Worm (Caenorhabditis elegans) whole organism, L1 larva: ENCODE results near the gene T28A11.20.

ENCODE experiments used
- C04F5.9 ChIP-seq: sonication (generic microtip); optimal IDR thresholded peaks from 2 replicates; lab custom pipeline; 2016; ENCODE audit warnings: missing genetic modification characterization, missing compliant biosample characterization
- C16A3.4 ChIP-seq: fragments of 150-350 bp; optimal IDR thresholded peaks from 2 replicates; lab custom pipeline; 2014; ENCODE audit warnings: missing biosample characterization, missing genetic modification characterization
- ceh-8 ChIP-seq: fragments of 200-800 bp; sonication (Bioruptor generic); optimal IDR thresholded peaks from 2 replicates; lab custom pipeline; 2018; ENCODE audit warnings: mild to moderate bottlenecking, missing genetic modification characterization, moderate library complexity, missing compliant biosample characterization
- ceh-82 ChIP-seq, 3 experiments: fragments of 150-350 bp in 1 of 3; sonication (generic microtip) in 2 of 3; optimal IDR thresholded peaks; 2 replicates each; lab custom pipeline; 2014 to 2017; ENCODE audit warnings: missing biosample characterization in 3 of 3, missing genetic modification characterization in 3 of 3
- ces-1 ChIP-seq: fragments of 150-350 bp; optimal IDR thresholded peaks from 2 replicates; lab custom pipeline; 2014; ENCODE audit warnings: missing biosample characterization, missing genetic modification reagents, missing genetic modification characterization
- dsc-1 ChIP-seq: sonication (generic microtip); optimal IDR thresholded peaks from 2 replicates; lab custom pipeline; 2016; ENCODE audit warnings: mild to moderate bottlenecking, missing genetic modification characterization, missing compliant biosample characterization
- efl-1 ChIP-seq, 4 experiments: fragments of 150-350 bp; optimal IDR thresholded peaks in 3 of 4; peaks in 1 of 4; 1 replicate in 1 of 4; 2 replicates in 3 of 4; lab custom pipeline; 2014; ENCODE audit warnings: missing biosample characterization in 2 of 4, missing genetic modification characterization in 2 of 4, missing genetic modification reagents in 2 of 4
- egl-13 ChIP-seq: sonication (generic microtip); optimal IDR thresholded peaks from 2 replicates; lab custom pipeline; 2016; ENCODE audit warnings: missing genotype, missing genetic modification reagents, missing genetic modification characterization, missing compliant biosample characterization
- egl-27 ChIP-seq, 2 experiments: fragments of 150-350 bp in 1 of 2; sonication (generic microtip); optimal IDR thresholded peaks; 3 replicates each; lab custom pipeline; 2017 to 2018; ENCODE audit warnings: missing biosample characterization in 2 of 2, missing genetic modification characterization in 2 of 2, missing genetic modification reagents in 2 of 2
- elt-3 ChIP-seq, 6 experiments: fragments of 150-350 bp in 1 of 6; sonication (generic microtip); optimal IDR thresholded peaks; 2 replicates each; lab custom pipeline; 2017 to 2018; ENCODE audit warnings: missing biosample characterization in 6 of 6, missing genetic modification characterization in 6 of 6, inconsistent platforms in 1 of 6
- fkh-8 ChIP-seq: sonication (generic microtip); optimal IDR thresholded peaks from 2 replicates; lab custom pipeline; 2016; ENCODE audit warnings: mild to moderate bottlenecking, missing genetic modification characterization, missing compliant biosample characterization
- fos-1 ChIP-seq: fragments of 150-350 bp; optimal IDR thresholded peaks from 2 replicates; lab custom pipeline; 2014; ENCODE audit warnings: missing biosample characterization, missing genetic modification characterization
- grh-1 ChIP-seq: fragments of 200-800 bp; sonication (Bioruptor generic); IDR thresholded peaks from 2 replicates; pipeline ENCODE4 v1.3.6; 2022; ENCODE audit warnings: missing genetic modification reagents, missing genetic modification characterization, missing compliant biosample characterization
- hpl-2 ChIP-seq: fragments of 150-350 bp; optimal IDR thresholded peaks from 2 replicates; lab custom pipeline; 2014; ENCODE audit warnings: missing biosample characterization, missing genetic modification reagents, missing genetic modification characterization
- lin-15B ChIP-seq: fragments of 150-350 bp; sonication (generic microtip); optimal IDR thresholded peaks from 3 replicates; lab custom pipeline; 2014; ENCODE audit warnings: missing biosample characterization, missing genetic modification characterization
- mef-2 ChIP-seq: fragments of 150-350 bp; optimal IDR thresholded peaks from 2 replicates; lab custom pipeline; 2014; ENCODE audit warnings: missing biosample characterization, missing genetic modification characterization
- mep-1 ChIP-seq: fragments of 150-350 bp; optimal IDR thresholded peaks from 2 replicates; lab custom pipeline; 2014; ENCODE audit warnings: missing biosample characterization, missing genetic modification characterization
- nhr-11 ChIP-seq: fragments of 150-350 bp; optimal IDR thresholded peaks from 2 replicates; lab custom pipeline; 2014; ENCODE audit warnings: missing biosample characterization, missing genetic modification characterization
- nhr-28 ChIP-seq: fragments of 150-350 bp; optimal IDR thresholded peaks from 2 replicates; lab custom pipeline; 2014; ENCODE audit warnings: missing biosample characterization, missing genetic modification characterization
- nhr-47 ChIP-seq: sonication (generic microtip); optimal IDR thresholded peaks from 2 replicates; lab custom pipeline; 2016; ENCODE audit warnings: mild to moderate bottlenecking, missing genetic modification characterization, moderate library complexity, missing compliant biosample characterization
- nhr-71 ChIP-seq: sonication (generic microtip); optimal IDR thresholded peaks from 2 replicates; lab custom pipeline; 2016; ENCODE audit warnings: mild to moderate bottlenecking, missing genetic modification characterization, moderate library complexity, missing compliant biosample characterization
- nhr-84 ChIP-seq: sonication (generic microtip); optimal IDR thresholded peaks from 2 replicates; lab custom pipeline; 2017; ENCODE audit warnings: missing biosample characterization, missing genetic modification characterization
- nhr-90 ChIP-seq: sonication (generic microtip); optimal IDR thresholded peaks from 2 replicates; lab custom pipeline; 2016; ENCODE audit warnings: mild to moderate bottlenecking, missing genetic modification characterization, missing compliant biosample characterization; ENCODE audit not compliant: poor library complexity
- pag-3 ChIP-seq: sonication (generic microtip); optimal IDR thresholded peaks from 2 replicates; lab custom pipeline; 2017; ENCODE audit warnings: missing genetic modification characterization, mild to moderate bottlenecking, missing compliant biosample characterization, antibody characterized with exemption, borderline replicate concordance; ENCODE audit not compliant: insufficient read depth
- rnt-1 ChIP-seq: sonication (generic microtip); optimal IDR thresholded peaks from 2 replicates; lab custom pipeline; 2016; ENCODE audit warnings: mild to moderate bottlenecking, missing genetic modification characterization, moderate library complexity, missing compliant biosample characterization
- skn-1 ChIP-seq: fragments of 150-350 bp; optimal IDR thresholded peaks from 2 replicates; lab custom pipeline; 2014; ENCODE audit warnings: missing biosample characterization, missing genetic modification characterization
- snu-23 ChIP-seq: sonication (generic microtip); optimal IDR thresholded peaks from 2 replicates; lab custom pipeline; 2016; ENCODE audit warnings: missing genetic modification characterization, missing compliant biosample characterization
- sox-4 ChIP-seq: sonication (generic microtip); optimal IDR thresholded peaks from 2 replicates; lab custom pipeline; 2016; ENCODE audit warnings: missing genetic modification characterization, missing compliant biosample characterization
- sptf-1 ChIP-seq: fragments of 150-350 bp; optimal IDR thresholded peaks from 2 replicates; lab custom pipeline; 2014; ENCODE audit warnings: missing biosample characterization, missing genetic modification characterization
- tbx-2 ChIP-seq: sonication (generic microtip); optimal IDR thresholded peaks from 2 replicates; lab custom pipeline; 2016; ENCODE audit warnings: missing genetic modification characterization, missing compliant biosample characterization
- unc-30 ChIP-seq: sonication (generic microtip); optimal IDR thresholded peaks from 2 replicates; lab custom pipeline; 2017; ENCODE audit warnings: missing biosample characterization, missing genetic modification characterization
- unc-98 ChIP-seq: fragments of 200-800 bp; sonication (Bioruptor generic); IDR thresholded peaks from 2 replicates; pipeline ENCODE4 v1.3.6; 2022; ENCODE audit warnings: missing genetic modification characterization, missing compliant biosample characterization
- zag-1 ChIP-seq: fragments of 150-350 bp; optimal IDR thresholded peaks from 2 replicates; lab custom pipeline; 2014; ENCODE audit warnings: missing biosample characterization, missing genetic modification characterization
- zip-4 ChIP-seq: fragments of 200-800 bp; sonication (Bioruptor generic); optimal IDR thresholded peaks from 2 replicates; lab custom pipeline; 2018; ENCODE audit warnings: mild to moderate bottlenecking, missing genetic modification characterization, moderate library complexity, missing compliant biosample characterization
- ztf-11 ChIP-seq, 2 experiments: sonication (generic microtip); optimal IDR thresholded peaks; 2 replicates each; lab custom pipeline; 2016 to 2017; ENCODE audit warnings: missing genetic modification characterization in 2 of 2, missing biosample characterization in 1 of 2, missing compliant biosample characterization in 1 of 2

The T28A11.20 gene

DNA sequence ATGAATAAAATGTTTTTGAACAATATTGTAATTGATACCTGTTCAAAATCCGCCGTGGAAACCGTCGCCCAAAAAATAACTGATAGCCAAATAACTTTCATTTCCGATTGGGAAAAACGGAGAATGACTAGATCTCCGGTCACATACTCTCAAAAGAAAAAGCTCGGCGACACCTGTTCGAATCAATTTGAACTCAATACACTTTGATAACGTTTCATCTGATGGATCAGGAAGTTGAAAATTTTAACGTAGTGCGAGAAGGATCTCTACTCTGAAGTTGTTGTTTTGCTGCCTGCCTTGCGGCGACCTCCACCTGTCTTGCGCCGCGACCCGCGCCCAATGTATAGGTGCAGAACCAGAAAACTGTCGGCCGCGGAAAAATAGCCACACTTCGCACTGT, at the start of gene T28A11.20:
Gene T28A11.20, minus strand, starts transcription at position 101 of the 400 bp plus-strand sequence.
- TF ChIP-seq efl-1 (optimal IDR thresholded peaks at IDR 0.05; lab: Kevin White, UChicago) (no peak), efl-1 (GFP tag; optimal IDR thresholded peaks at IDR 0.05 in 1 of 2; lab: Kevin White, UChicago) (peak in 1 of 2 experiments; percentile 70), unc-30 (tag; lab: Kevin White, UChicago) (no peak)

DNA sequence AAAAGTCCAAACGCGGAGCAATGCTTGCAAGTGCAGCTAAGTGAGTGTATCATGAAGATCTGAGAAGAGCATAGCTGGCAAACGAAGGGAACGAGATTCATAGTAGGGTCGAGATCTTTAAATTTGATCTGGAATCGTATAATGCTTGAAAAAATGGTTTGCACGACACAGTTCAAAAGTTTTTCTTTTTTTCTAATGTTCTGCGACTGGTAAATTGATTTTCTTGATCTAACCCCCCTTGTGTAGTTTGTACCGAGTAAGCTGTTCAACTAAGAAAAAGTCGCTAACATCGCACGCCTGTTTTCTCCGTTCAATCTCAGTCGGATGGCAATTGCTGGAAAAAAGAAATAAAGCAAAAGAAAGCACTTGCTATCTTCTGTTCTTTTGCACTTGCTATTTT, 47.4 kb upstream of the T28A11.20 start, which contains the start of gene C17B7.14:
Gene C17B7.14, minus strand, starts transcription at position 101 of the 400 bp plus-strand sequence.
- TF ChIP-seq C16A3.4 (tag; lab: Kevin White, UChicago) (no peak), nhr-11 (tag; lab: Kevin White, UChicago) (no peak), fkh-8 (tag; lab: Kevin White, UChicago) (no peak), elt-3 (tag; optimal IDR thresholded peaks at IDR 0.05; lab: Kevin White, UChicago) (no peak), unc-98 (GFP tag; lab: Robert Waterston, UW) (no peak), mep-1 (tag; lab: Kevin White, UChicago) (no peak), ztf-11 (tag; optimal IDR thresholded peaks at IDR 0.05; lab: Kevin White, UChicago) (no peak), skn-1 (tag; lab: Kevin White, UChicago) (no peak), pag-3 (no peak), egl-13 (tag; lab: Kevin White, UChicago) (no peak), fos-1 (tag; lab: Kevin White, UChicago) (no peak), ces-1 (GFP tag; lab: Kevin White, UChicago) (no peak), nhr-28 (tag; lab: Kevin White, UChicago) (no peak)

DNA sequence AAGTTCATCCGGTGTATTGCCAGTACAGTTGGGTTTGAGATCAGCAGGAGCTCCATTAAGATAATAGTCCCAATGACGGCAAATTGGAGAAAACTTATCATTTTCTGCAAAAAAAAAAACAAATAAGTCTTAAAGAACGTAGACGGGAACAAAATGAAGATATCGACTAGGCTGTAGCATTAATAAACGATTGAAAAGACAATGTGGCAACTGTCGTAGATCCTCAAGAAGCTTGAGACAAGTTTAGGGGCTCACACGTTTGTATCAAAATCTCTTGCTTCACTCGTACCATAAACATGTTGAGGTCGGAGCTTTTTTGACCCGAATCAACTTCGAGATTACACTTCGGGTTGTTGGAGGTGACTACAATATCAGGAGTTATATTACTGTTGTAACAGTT, 46.9 kb upstream of the T28A11.20 start, which contains the start of gene F35F10.14:
Gene F35F10.14, minus strand, starts transcription at position 101 of the 400 bp plus-strand sequence.
- no peak for TF ChIP-seq zip-4
- TF ChIP-seq zag-1, result no peak
- no peak for TF ChIP-seq grh-1 (GFP tag; lab: Robert Waterston, UW)
- TF ChIP-seq nhr-71 (tag; lab: Kevin White, UChicago), result no peak
- no peak for TF ChIP-seq snu-23
- no peak for TF ChIP-seq nhr-90 (tag; lab: Kevin White, UChicago)
- no peak for TF ChIP-seq nhr-84 (tag; lab: Kevin White, UChicago)
- no peak for TF ChIP-seq egl-27 (tag; optimal IDR thresholded peaks at IDR 0.05; lab: Kevin White, UChicago)
- TF ChIP-seq hpl-2 (GFP tag; lab: Kevin White, UChicago), result no peak
- no peak for TF ChIP-seq sptf-1 (tag; lab: Kevin White, UChicago)
- no peak for TF ChIP-seq tbx-2 (tag; lab: Kevin White, UChicago)
- TF ChIP-seq C04F5.9 (tag; lab: Kevin White, UChicago), result no peak
- no peak for TF ChIP-seq lin-15B (tag; lab: Kevin White, UChicago)
- TF ChIP-seq ces-1 (GFP tag; lab: Kevin White, UChicago), result no peak
- no peak for TF ChIP-seq rnt-1 (tag; lab: Kevin White, UChicago)
- TF ChIP-seq elt-3 (tag; optimal IDR thresholded peaks at IDR 0.05; lab: Kevin White, UChicago), result no peak
- TF ChIP-seq ceh-82 (tag; optimal IDR thresholded peaks at IDR 0.05; lab: Kevin White, UChicago), result no peak
- no peak for TF ChIP-seq dsc-1
- TF ChIP-seq sox-4 (tag; lab: Kevin White, UChicago), result no peak
- no peak for TF ChIP-seq nhr-47 (tag; lab: Kevin White, UChicago)
- TF ChIP-seq, all 84 proteins: peak for 0

DNA sequence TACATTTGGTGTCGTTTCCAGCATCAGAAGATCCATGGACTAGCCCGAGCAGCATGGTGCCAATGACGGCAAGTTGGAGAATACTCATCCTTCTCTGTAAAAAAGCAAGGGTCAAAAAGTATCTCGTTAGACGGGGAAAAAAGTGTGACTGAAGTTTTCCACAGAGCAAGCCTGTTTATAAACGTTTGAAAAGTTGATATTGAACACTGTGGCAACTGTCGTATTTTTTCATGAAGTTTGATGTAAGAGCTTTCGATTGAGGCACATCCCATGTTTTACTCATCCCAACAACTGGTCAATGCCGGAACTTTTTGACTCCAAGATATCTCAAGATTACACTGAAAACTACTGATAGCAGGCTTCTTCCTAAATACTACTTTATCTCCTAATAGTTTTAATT, 45.9 kb upstream of the T28A11.20 start, which contains the start of gene F35F10.13:
Gene F35F10.13, minus strand, starts transcription at position 101 of the 400 bp plus-strand sequence.
- TF ChIP-seq mef-2 (tag; lab: Kevin White, UChicago), result no peak
- TF ChIP-seq ceh-8 (GFP tag; lab: Kevin White, UChicago), result no peak
